Fruit fly (Drosophila melanogaster): ENCODE measurements around the gene CG9254.

DNA sequence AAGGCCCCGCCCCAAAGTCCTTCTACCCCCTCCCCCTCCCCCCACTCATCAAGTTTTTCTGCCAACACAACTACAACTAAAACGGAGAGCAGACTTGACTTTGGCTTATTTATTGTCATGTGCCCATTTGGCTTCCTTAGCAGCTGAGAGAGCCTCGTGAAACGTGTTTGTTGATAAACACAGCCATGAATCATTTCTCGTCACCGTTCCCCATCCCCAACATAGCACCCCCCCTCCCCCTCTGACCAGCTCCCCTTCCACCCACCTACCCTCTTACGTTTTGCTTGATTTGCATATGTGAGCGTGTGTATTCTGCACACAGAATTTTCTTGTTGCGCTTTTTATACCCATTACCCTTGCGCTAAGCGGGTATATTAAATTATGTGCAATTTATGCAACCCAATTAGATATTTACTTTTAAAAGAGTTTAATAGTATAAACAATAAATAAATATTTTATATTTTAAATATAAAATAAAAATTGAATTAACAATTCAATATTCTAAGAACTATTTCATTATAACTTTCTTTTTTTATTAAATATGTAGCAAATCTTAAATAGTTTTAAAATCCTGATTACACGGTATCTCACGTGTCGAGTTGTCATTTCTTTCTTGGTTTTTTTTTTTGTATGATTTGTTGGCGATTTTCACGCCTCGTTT, 25.1 kb downstream of the CG9254 start:
- TF ChIP-seq EcR (GFP tag; optimal IDR thresholded peaks at IDR 0.05) (no peak), psq (optimal IDR thresholded peaks at IDR 0.05) (no peak), CG8478 (optimal IDR thresholded peaks at IDR 0.05) (no peak)
